Worm (Caenorhabditis elegans): ENCODE results near the gene K09F6.11.

- no peak for TF ChIP-seq unc-39 (tag; optimal IDR thresholded peaks at IDR 0.05)
- TF ChIP-seq fkh-10 (GFP tag; optimal IDR thresholded peaks at IDR 0.05), result no peak
- TF ChIP-seq nhr-237 (tag; optimal IDR thresholded peaks at IDR 0.05), result no peak
- peak; percentile 22 for TF ChIP-seq nhr-11 (tag; optimal IDR thresholded peaks at IDR 0.05)
- no peak for TF ChIP-seq ceh-44 (GFP tag; IDR thresholded peaks at IDR 0.05)
- no peak for TF ChIP-seq nhr-111 (GFP tag; optimal IDR thresholded peaks at IDR 0.05)
- no peak for TF ChIP-seq zag-1 (tag; optimal IDR thresholded peaks at IDR 0.05)
- TF ChIP-seq lsy-2 (tag; optimal IDR thresholded peaks at IDR 0.05), result no peak
- no peak for TF ChIP-seq Y105C5A.15 (GFP tag; IDR thresholded peaks at IDR 0.05)
- TF ChIP-seq sdz-12 (GFP tag; optimal IDR thresholded peaks at IDR 0.05), result no peak
- TF ChIP-seq mxl-2 (GFP tag; conservative IDR thresholded peaks at IDR 0.05), result no peak
- TF ChIP-seq arid-1 (GFP tag; conservative IDR thresholded peaks at IDR 0.05), result no peak
- no peak for TF ChIP-seq gei-8 (GFP tag; optimal IDR thresholded peaks at IDR 0.05)
- TF ChIP-seq saeg-2 (GFP tag; IDR thresholded peaks at IDR 0.05), result no peak
Measured at ce11 chrII:2289441-2289840, 9.5 kb downstream of the K09F6.11 start.
